Fruit fly (Drosophila melanogaster) whole organism: ENCODE measurements around the gene Pisd.

Experiments used
- CG8478 ChIP-seq: fragments of >200 bp; optimal IDR thresholded peaks from 2 replicates; lab custom pipeline; 2018; ENCODE audit warnings: inconsistent platforms
- EcR ChIP-seq, 2 experiments: fragments of >200 bp; optimal IDR thresholded peaks; 2 replicates each; lab custom pipeline; 2017; ENCODE audit warnings: missing biosample characterization in 2 of 2, missing genetic modification characterization in 2 of 2, missing genetic modification reagents in 2 of 2
- pan ChIP-seq: fragments of >200 bp; optimal IDR thresholded peaks from 2 replicates; lab custom pipeline; 2017
- psq ChIP-seq: fragments of >200 bp; optimal IDR thresholded peaks from 2 replicates; lab custom pipeline; 2017
- usp ChIP-seq: fragments of >200 bp; optimal IDR thresholded peaks from 2 replicates; lab custom pipeline; 2017; ENCODE audit warnings: missing biosample characterization, missing genetic modification characterization, mixed read lengths

dm6 chr3R:24051459-24052165, 1.0 kb downstream of the Pisd start:
- TF ChIP-seq CG8478 (lab: Kevin White, UChicago) (no peak), EcR (GFP tag; optimal IDR thresholded peaks at IDR 0.05; lab: Kevin White, UChicago) (no peak), usp (GFP tag; lab: Kevin White, UChicago) (no peak), psq (lab: Kevin White, UChicago) (no peak), pan (lab: Kevin White, UChicago) (no peak)
